Fruit fly (Drosophila melanogaster) whole organism, wandering third instar larva: ENCODE measurements around the gene RYa-R.

Source experiments
- CG32264 ChIP-seq: fragments of 200-800 bp; sonication (Bioruptor generic); optimal IDR thresholded peaks from 2 replicates; lab custom pipeline; 2016; ENCODE audit warnings: missing biosample characterization, missing genetic modification characterization
- Dfd ChIP-seq: fragments of >200 bp; optimal IDR thresholded peaks from 2 replicates; lab custom pipeline; 2017; ENCODE audit warnings: missing biosample characterization, missing genetic modification characterization
- Dif ChIP-seq: fragments of 200-275, 200-300 bp; sonication (Bioruptor generic); optimal IDR thresholded peaks from 2 replicates; lab custom pipeline; 2018; ENCODE audit warnings: missing biosample characterization, missing genetic modification characterization; ENCODE audit not compliant: partially characterized antibody
- Myc ChIP-seq: fragments of >200 bp; optimal IDR thresholded peaks from 2 replicates; lab custom pipeline; 2017
- OdsH ChIP-seq: fragments of 200-800 bp; sonication (Bioruptor generic); optimal IDR thresholded peaks from 2 replicates; lab custom pipeline; 2016; ENCODE audit warnings: missing biosample characterization, mild to moderate bottlenecking, missing genetic modification characterization
- Sp1 ChIP-seq: fragments of 200-800 bp; sonication (Bioruptor generic); optimal IDR thresholded peaks from 3 replicates; lab custom pipeline; 2019; ENCODE audit warnings: missing biosample characterization, mild to moderate bottlenecking, missing genetic modification characterization, moderate library complexity
- ey ChIP-seq: fragments of 200-800 bp; sonication (Bioruptor generic); optimal IDR thresholded peaks from 2 replicates; lab custom pipeline; 2016; ENCODE audit warnings: missing biosample characterization, missing genetic modification characterization
- jim ChIP-seq: fragments of 175-275, 200-325 bp; sonication (Bioruptor generic); optimal IDR thresholded peaks from 2 replicates; lab custom pipeline; 2016; ENCODE audit warnings: missing biosample characterization, mild to moderate bottlenecking, missing genetic modification characterization
- pan ChIP-seq: fragments of >200 bp; optimal IDR thresholded peaks from 2 replicates; lab custom pipeline; 2017
- psq ChIP-seq: fragments of 200-800 bp; sonication (Bioruptor generic); optimal IDR thresholded peaks from 3 replicates; lab custom pipeline; 2017; ENCODE audit warnings: missing biosample characterization, mild to moderate bottlenecking, missing genetic modification characterization, moderate library complexity
- tai ChIP-seq: sonication (Bioruptor generic); optimal IDR thresholded peaks from 2 replicates; lab custom pipeline; 2016; ENCODE audit warnings: missing biosample characterization, missing genetic modification characterization
- usp ChIP-seq: fragments of >200 bp; optimal IDR thresholded peaks from 2 replicates; lab custom pipeline; 2017; ENCODE audit warnings: missing biosample characterization, missing genetic modification characterization

- no peak for TF ChIP-seq psq
- no peak for TF ChIP-seq Dfd
- TF ChIP-seq Myc (lab: Kevin White, UChicago), result no peak
- no peak for TF ChIP-seq pan (lab: Kevin White, UChicago)
- no peak for TF ChIP-seq Sp1 (GFP tag; lab: Kevin White, UChicago)
- no peak for TF ChIP-seq OdsH (GFP tag; lab: Kevin White, UChicago)
- no peak for TF ChIP-seq tai
- TF ChIP-seq Dif (GFP tag; lab: Kevin White, UChicago), result no peak
- no peak for TF ChIP-seq jim
- no peak for TF ChIP-seq usp
- no peak for TF ChIP-seq ey (GFP tag; lab: Kevin White, UChicago)
- no peak for TF ChIP-seq CG32264 (GFP tag; lab: Kevin White, UChicago)
Measured at dm6 chr3R:27092843-27093242, 96.1 kb downstream of the RYa-R start, which contains the start of gene CG14258.
